Fruit fly (Drosophila melanogaster) whole organism, wandering third instar larva: ENCODE data around the gene CG9389.

Experiments
- Abd-B ChIP-seq: fragments of >200 bp; optimal IDR thresholded peaks from 2 replicates; lab custom pipeline; 2017; ENCODE audit warnings: missing biosample characterization, missing genetic modification characterization
- CG32264 ChIP-seq: fragments of 200-800 bp; sonication (Bioruptor generic); optimal IDR thresholded peaks from 2 replicates; lab custom pipeline; 2016; ENCODE audit warnings: missing biosample characterization, missing genetic modification characterization
- CG9705 ChIP-seq: fragments of 200-800 bp; sonication (Bioruptor generic); optimal IDR thresholded peaks from 2 replicates; lab custom pipeline; 2018; ENCODE audit warnings: missing biosample characterization, mild to moderate bottlenecking, missing genetic modification characterization
- CrebA ChIP-seq: fragments of 200-800 bp; sonication (Bioruptor generic); optimal IDR thresholded peaks from 2 replicates; lab custom pipeline; 2016; ENCODE audit warnings: missing biosample characterization, mild to moderate bottlenecking, missing genetic modification characterization, borderline replicate concordance
- Dfd ChIP-seq: fragments of >200 bp; optimal IDR thresholded peaks from 2 replicates; lab custom pipeline; 2017; ENCODE audit warnings: missing biosample characterization, missing genetic modification characterization
- Dif ChIP-seq: fragments of 200-275, 200-300 bp; sonication (Bioruptor generic); optimal IDR thresholded peaks from 2 replicates; lab custom pipeline; 2018; ENCODE audit warnings: missing biosample characterization, missing genetic modification characterization; ENCODE audit not compliant: partially characterized antibody
- GATAd ChIP-seq: sonication (Bioruptor generic); optimal IDR thresholded peaks from 2 replicates; lab custom pipeline; 2016; ENCODE audit warnings: missing biosample characterization, missing genetic modification characterization
- HLH106 ChIP-seq: fragments of 200-800 bp; optimal IDR thresholded peaks from 3 replicates; lab custom pipeline; 2019; ENCODE audit warnings: missing biosample characterization, mild to moderate bottlenecking, missing genetic modification characterization, moderate library complexity
- Hnf4 ChIP-seq: fragments of 200-800 bp; sonication (Bioruptor generic); optimal IDR thresholded peaks from 2 replicates; lab custom pipeline; 2016; ENCODE audit warnings: missing biosample characterization, mild to moderate bottlenecking, missing genetic modification characterization
- Hr78 ChIP-seq: fragments of >200 bp; optimal IDR thresholded peaks from 2 replicates; lab custom pipeline; 2017; ENCODE audit warnings: missing biosample characterization, missing genetic modification characterization
- Hr83 ChIP-seq: fragments of 200-300 bp; sonication (Bioruptor generic); optimal IDR thresholded peaks from 2 replicates; lab custom pipeline; 2016; ENCODE audit warnings: missing biosample characterization, mild to moderate bottlenecking, missing genetic modification characterization, moderate library complexity; ENCODE audit not compliant: poor library complexity, severe bottlenecking
- Jra ChIP-seq: sonication (Bioruptor generic); optimal IDR thresholded peaks from 2 replicates; lab custom pipeline; 2016; ENCODE audit warnings: missing biosample characterization, missing genetic modification characterization
- Mio ChIP-seq: sonication (Bioruptor generic); optimal IDR thresholded peaks from 2 replicates; lab custom pipeline; 2016; ENCODE audit warnings: missing biosample characterization, missing genetic modification characterization
- Myc ChIP-seq: fragments of >200 bp; optimal IDR thresholded peaks from 2 replicates; lab custom pipeline; 2017
- N ChIP-seq: fragments of >200 bp; optimal IDR thresholded peaks from 2 replicates; lab custom pipeline; 2018; ENCODE audit warnings: missing biosample characterization, missing external identifiers, missing genetic modification characterization
- OdsH ChIP-seq: fragments of 200-800 bp; sonication (Bioruptor generic); optimal IDR thresholded peaks from 2 replicates; lab custom pipeline; 2016; ENCODE audit warnings: missing biosample characterization, mild to moderate bottlenecking, missing genetic modification characterization
- Rel ChIP-seq, 2 experiments: fragments of 200-800 bp; sonication (Bioruptor generic) in 1 of 2; optimal IDR thresholded peaks; 2 replicates in 1 of 2; 3 replicates in 1 of 2; lab custom pipeline; 2016 to 2019; ENCODE audit warnings: mild to moderate bottlenecking in 2 of 2, missing biosample characterization in 2 of 2, missing genetic modification characterization in 2 of 2, moderate library complexity in 1 of 2
- Sp1 ChIP-seq: fragments of 200-800 bp; sonication (Bioruptor generic); optimal IDR thresholded peaks from 3 replicates; lab custom pipeline; 2019; ENCODE audit warnings: missing biosample characterization, mild to moderate bottlenecking, missing genetic modification characterization, moderate library complexity
- Vsx2 ChIP-seq: fragments of 200-300, 225-300 bp; sonication (Bioruptor generic); optimal IDR thresholded peaks from 2 replicates; lab custom pipeline; 2018; ENCODE audit warnings: missing biosample characterization, missing genetic modification characterization; ENCODE audit not compliant: partially characterized antibody
- br ChIP-seq: fragments of 200-800 bp; sonication (Bioruptor generic); optimal IDR thresholded peaks from 2 replicates; lab custom pipeline; 2016; ENCODE audit warnings: missing biosample characterization, missing genetic modification characterization
- brk ChIP-seq: fragments of 200-800 bp; sonication (Bioruptor generic); optimal IDR thresholded peaks from 2 replicates; lab custom pipeline; 2016; ENCODE audit warnings: missing biosample characterization, mild to moderate bottlenecking, missing genetic modification characterization
- dl ChIP-seq, 2 experiments: fragments of 175-275, 200-275 bp in 1 of 2; fragments of 200-275 bp in 1 of 2; sonication (Bioruptor generic); optimal IDR thresholded peaks; lab custom pipeline; 2018; ENCODE audit warnings: mild to moderate bottlenecking in 2 of 2, missing biosample characterization in 2 of 2, missing genetic modification characterization in 2 of 2, moderate library complexity in 2 of 2; ENCODE audit not compliant: partially characterized antibody in 2 of 2, insufficient read depth in 1 of 2
- dmrt93B ChIP-seq: fragments of 200-800 bp; sonication (Bioruptor generic); optimal IDR thresholded peaks from 2 replicates; lab custom pipeline; 2018; ENCODE audit warnings: missing biosample characterization, mild to moderate bottlenecking, missing genetic modification characterization
- dsf ChIP-seq: sonication (Bioruptor generic); optimal IDR thresholded peaks from 2 replicates; lab custom pipeline; 2016; ENCODE audit warnings: missing biosample characterization, missing genetic modification characterization, borderline replicate concordance
- foxo ChIP-seq, 2 experiments: fragments of 200-800 bp; sonication (Bioruptor generic); optimal IDR thresholded peaks; 2 replicates in 1 of 2; 3 replicates in 1 of 2; lab custom pipeline; 2016 to 2017; ENCODE audit warnings: missing biosample characterization in 2 of 2, missing genetic modification characterization in 2 of 2
- fru ChIP-seq: fragments of 200-800 bp; sonication (Bioruptor generic); optimal IDR thresholded peaks from 3 replicates; lab custom pipeline; 2016; ENCODE audit warnings: missing biosample characterization, mild to moderate bottlenecking, missing genetic modification characterization
- h ChIP-seq: fragments of 200-800 bp; sonication (Bioruptor generic); optimal IDR thresholded peaks from 3 replicates; lab custom pipeline; 2016; ENCODE audit warnings: missing biosample characterization, mild to moderate bottlenecking, missing genetic modification characterization
- psq ChIP-seq: fragments of 200-800 bp; sonication (Bioruptor generic); optimal IDR thresholded peaks from 3 replicates; lab custom pipeline; 2017; ENCODE audit warnings: missing biosample characterization, mild to moderate bottlenecking, missing genetic modification characterization, moderate library complexity
- rgr ChIP-seq: fragments of 200-800 bp; sonication (Bioruptor generic); optimal IDR thresholded peaks from 3 replicates; lab custom pipeline; 2016; ENCODE audit warnings: missing biosample characterization, mild to moderate bottlenecking, missing genetic modification characterization
- sage ChIP-seq: fragments of 200-800 bp; sonication (Bioruptor generic); optimal IDR thresholded peaks from 2 replicates; lab custom pipeline; 2016; ENCODE audit warnings: missing biosample characterization, mild to moderate bottlenecking, missing genetic modification characterization
- sv ChIP-seq: fragments of 200-800 bp; sonication (Bioruptor generic); optimal IDR thresholded peaks from 3 replicates; lab custom pipeline; 2016; ENCODE audit warnings: missing biosample characterization, missing genetic modification characterization
- tai ChIP-seq: sonication (Bioruptor generic); optimal IDR thresholded peaks from 2 replicates; lab custom pipeline; 2016; ENCODE audit warnings: missing biosample characterization, missing genetic modification characterization
- woc ChIP-seq: sonication (Bioruptor generic); optimal IDR thresholded peaks from 2 replicates; lab custom pipeline; 2016; ENCODE audit warnings: missing biosample characterization, mild to moderate bottlenecking, missing genetic modification characterization

CG9389 gene

dm6 chr3L:21303659-21304058 lies 33.3 kb upstream of the CG9389 start:
- TF ChIP-seq h (GFP tag; lab: Kevin White, UChicago) (no peak), Hr78 (GFP tag; lab: Kevin White, UChicago) (no peak), tai (GFP tag; lab: Kevin White, UChicago) (no peak), psq (GFP tag; lab: Kevin White, UChicago) (no peak), Hnf4 (peak; percentile 35), dmrt93B (GFP tag; lab: Kevin White, UChicago) (no peak), dl (GFP tag; optimal IDR thresholded peaks at IDR 0.05; lab: Kevin White, UChicago; ENCODE audit: insufficient read depth in 1 of 2, partially characterized antibody in 2 of 2) (no peak), Abd-B (GFP tag; lab: Kevin White, UChicago) (no peak), CG9705 (GFP tag; lab: Kevin White, UChicago) (no peak), OdsH (no peak), Sp1 (GFP tag; lab: Kevin White, UChicago) (no peak), Dif (peak; percentile 28), Myc (lab: Kevin White, UChicago) (no peak), HLH106 (no peak), Jra (GFP tag; lab: Kevin White, UChicago) (no peak)
- TF ChIP-seq, all 38 proteins: peak for 2

- no peak for TF ChIP-seq brk (GFP tag; lab: Kevin White, UChicago)
- no peak for TF ChIP-seq psq (GFP tag; lab: Kevin White, UChicago)
- TF ChIP-seq CG9705 (GFP tag; lab: Kevin White, UChicago) = no peak
- no peak for TF ChIP-seq CG32264 (GFP tag; lab: Kevin White, UChicago)
- no peak for TF ChIP-seq foxo (GFP tag; optimal IDR thresholded peaks at IDR 0.05; lab: Kevin White, UChicago)
- TF ChIP-seq Jra (GFP tag; lab: Kevin White, UChicago) = no peak
- TF ChIP-seq Hr83 (GFP tag; lab: Kevin White, UChicago) = no peak
- no peak for TF ChIP-seq rgr (GFP tag; lab: Kevin White, UChicago)
- TF ChIP-seq OdsH = no peak
- TF ChIP-seq Abd-B (GFP tag; lab: Kevin White, UChicago) = no peak
- TF ChIP-seq Dfd = no peak
- TF ChIP-seq sage (GFP tag; lab: Kevin White, UChicago) = no peak
- TF ChIP-seq Mio = no peak
- no peak for TF ChIP-seq br (GFP tag; lab: Kevin White, UChicago)
Measured at dm6 chr3L:21302493-21302892, 32.1 kb upstream of the CG9389 start.

- TF ChIP-seq Jra (GFP tag; lab: Kevin White, UChicago) = no peak
- no peak for TF ChIP-seq HLH106
- no peak for TF ChIP-seq Abd-B (GFP tag; lab: Kevin White, UChicago)
- no peak for TF ChIP-seq CG9705 (GFP tag; lab: Kevin White, UChicago)
- TF ChIP-seq woc = no peak
- no peak for TF ChIP-seq foxo (GFP tag; optimal IDR thresholded peaks at IDR 0.05; lab: Kevin White, UChicago)
- no peak for TF ChIP-seq br (GFP tag; lab: Kevin White, UChicago)
- no peak for TF ChIP-seq CG32264 (GFP tag; lab: Kevin White, UChicago)
- TF ChIP-seq Vsx2 = no peak
- TF ChIP-seq Mio = no peak
- no peak for TF ChIP-seq dsf (GFP tag; lab: Kevin White, UChicago)
- TF ChIP-seq Hr78 (GFP tag; lab: Kevin White, UChicago) = no peak
- TF ChIP-seq Sp1 (GFP tag; lab: Kevin White, UChicago) = no peak
Measured at dm6 chr3L:21301737-21302487, 31.5 kb upstream of the CG9389 start.

dm6 chr3L:21300280-21300679 lies 29.9 kb upstream of the CG9389 start, which contains the start of gene Cpr78Cc:
TSS of gene Cpr78Cc (plus strand) at chr3L:21300580.
- no peak for TF ChIP-seq Rel (GFP tag; optimal IDR thresholded peaks at IDR 0.05; lab: Kevin White, UChicago)
- TF ChIP-seq Rel (tag; optimal IDR thresholded peaks at IDR 0.05; lab: Kevin White, UChicago) = no peak
- no peak for TF ChIP-seq psq (GFP tag; lab: Kevin White, UChicago)
- no peak for TF ChIP-seq GATAd (GFP tag; lab: Kevin White, UChicago)
- TF ChIP-seq Hr83 (GFP tag; lab: Kevin White, UChicago) = no peak
- TF ChIP-seq sage (GFP tag; lab: Kevin White, UChicago) = no peak
- no peak for TF ChIP-seq Hnf4
- TF ChIP-seq h (GFP tag; lab: Kevin White, UChicago) = no peak
- TF ChIP-seq Abd-B (GFP tag; lab: Kevin White, UChicago) = no peak
- TF ChIP-seq fru (GFP tag; lab: Kevin White, UChicago) = no peak
- TF ChIP-seq HLH106 = no peak
- no peak for TF ChIP-seq OdsH
- no peak for TF ChIP-seq CG9705 (GFP tag; lab: Kevin White, UChicago)
- no peak for TF ChIP-seq Hr78 (GFP tag; lab: Kevin White, UChicago)
- TF ChIP-seq brk (GFP tag; lab: Kevin White, UChicago) = no peak
- no peak for TF ChIP-seq Sp1 (GFP tag; lab: Kevin White, UChicago)
- TF ChIP-seq sv (GFP tag; lab: Kevin White, UChicago) = no peak
- TF ChIP-seq CrebA = no peak
- TF ChIP-seq CG32264 (GFP tag; lab: Kevin White, UChicago) = no peak
- no peak for TF ChIP-seq N (GFP tag; lab: Kevin White, UChicago)
